Fruit fly (Drosophila melanogaster) whole organism, embryonic: ENCODE measurements around the gene Fer3HCH.

Experiments used
- Awh ChIP-seq: fragments of 200-800 bp; sonication (Bioruptor generic); IDR thresholded peaks from 2 replicates; pipeline ENCODE4, ENCODE4 v1.3.6; 2022; ENCODE audit warnings: missing biosample characterization, missing genetic modification characterization
- B-H2 ChIP-seq: fragments of 200-800 bp; sonication (Bioruptor generic); optimal IDR thresholded peaks from 2 replicates; lab custom pipeline; 2018; ENCODE audit warnings: missing biosample characterization, mild to moderate bottlenecking, missing genetic modification characterization
- Blimp-1 ChIP-seq: fragments of 200-800 bp; sonication (Bioruptor generic); optimal IDR thresholded peaks from 3 replicates; lab custom pipeline; 2018; ENCODE audit warnings: missing biosample characterization, missing genetic modification characterization, mild to moderate bottlenecking, moderate library complexity, missing genetic modification reagents
- Bteb2 ChIP-seq: fragments of 200-800 bp; sonication (Bioruptor generic); optimal IDR thresholded peaks from 2 replicates; lab custom pipeline; 2016; ENCODE audit warnings: missing biosample characterization, missing genetic modification characterization
- CG10654 ChIP-seq: fragments of 200-800 bp; sonication (Bioruptor generic); optimal IDR thresholded peaks from 2 replicates; lab custom pipeline; 2016; ENCODE audit warnings: missing biosample characterization, missing genetic modification characterization
- CG11695 ChIP-seq: fragments of 200-800 bp; sonication (Bioruptor generic); IDR thresholded peaks from 3 replicates; pipeline ENCODE4 v1.3.6; 2022; ENCODE audit warnings: missing biosample characterization, missing genetic modification characterization
- CG13296 ChIP-seq: fragments of 200-800 bp; sonication (Bioruptor generic); optimal IDR thresholded peaks from 3 replicates; lab custom pipeline; 2018; ENCODE audit warnings: missing biosample characterization, mild to moderate bottlenecking, missing genetic modification characterization
- CG1647 ChIP-seq: fragments of 200-800 bp; sonication (Bioruptor generic); optimal IDR thresholded peaks from 3 replicates; lab custom pipeline; 2016; ENCODE audit warnings: missing biosample characterization, missing genetic modification characterization
- CG1832 ChIP-seq: fragments of 200-800 bp; sonication (Bioruptor generic); optimal IDR thresholded peaks from 2 replicates; lab custom pipeline; 2017; ENCODE audit warnings: missing biosample characterization, mild to moderate bottlenecking, missing genetic modification characterization, inconsistent platforms
- CG5953 ChIP-seq: fragments of 200-800 bp; sonication (Bioruptor generic); IDR thresholded peaks from 2 replicates; pipeline ENCODE4 v1.3.6; 2022; ENCODE audit warnings: missing biosample characterization, missing genetic modification characterization
- CG6272 ChIP-seq: fragments of 200-800 bp; sonication (Bioruptor generic); IDR thresholded peaks from 2 replicates; pipeline ENCODE4 v1.3.6; 2022; ENCODE audit warnings: missing biosample characterization, missing genetic modification characterization
- CG6683 ChIP-seq: fragments of 200-800 bp; sonication (Bioruptor generic); optimal IDR thresholded peaks from 2 replicates; lab custom pipeline; 2017; ENCODE audit warnings: missing biosample characterization, mild to moderate bottlenecking, missing genetic modification characterization, missing genetic modification reagents
- CG7928 ChIP-seq: fragments of 200-800 bp; sonication (Bioruptor generic); optimal IDR thresholded peaks from 2 replicates; lab custom pipeline; 2017; ENCODE audit warnings: missing biosample characterization, mild to moderate bottlenecking, missing genetic modification characterization
- CG7987 ChIP-seq: fragments of 200-800 bp; sonication (Bioruptor generic); optimal IDR thresholded peaks from 2 replicates; lab custom pipeline; 2018; ENCODE audit warnings: missing biosample characterization, mild to moderate bottlenecking, missing genetic modification characterization, moderate library complexity
- CG8765 ChIP-seq: fragments of 200-800 bp; sonication (Bioruptor generic); IDR thresholded peaks from 2 replicates; pipeline ENCODE4 v1.3.6; 2022; ENCODE audit warnings: missing biosample characterization, missing genetic modification characterization
- CG8944 ChIP-seq: fragments of 200-800 bp; sonication (Bioruptor generic); optimal IDR thresholded peaks from 3 replicates; lab custom pipeline; 2016; ENCODE audit warnings: missing biosample characterization, missing genetic modification characterization
- Dad ChIP-seq: fragments of 200-800 bp; sonication (Bioruptor generic); optimal IDR thresholded peaks from 3 replicates; lab custom pipeline; 2016; ENCODE audit warnings: missing biosample characterization, missing genetic modification characterization
- E2f1 ChIP-seq: fragments of 200-800 bp; sonication (Bioruptor generic); IDR thresholded peaks from 2 replicates; pipeline ENCODE4 v1.3.6; 2022; ENCODE audit warnings: missing biosample characterization, missing genetic modification characterization
- E2f2 ChIP-seq: fragments of 200-800 bp; sonication (Bioruptor generic); IDR thresholded peaks from 2 replicates; pipeline ENCODE4 v1.3.6; 2022; ENCODE audit warnings: missing biosample characterization, missing genetic modification characterization
- Ets65A ChIP-seq: fragments of 200-800 bp; sonication (Bioruptor generic); peaks from one replicate; lab custom pipeline; 2016; ENCODE audit warnings: missing biosample characterization, missing genetic modification characterization
- H15 ChIP-seq: fragments of 200-800 bp; sonication (Bioruptor generic); IDR thresholded peaks from 3 replicates; pipeline ENCODE4 v1.3.6; 2022; ENCODE audit warnings: missing biosample characterization, missing genetic modification characterization
- Hsf ChIP-seq: fragments of 200-800 bp; sonication (Bioruptor generic); optimal IDR thresholded peaks from 3 replicates; lab custom pipeline; 2016; ENCODE audit warnings: missing biosample characterization, missing genetic modification characterization
- Kr ChIP-seq: fragments of 200-800 bp; sonication (Bioruptor generic); optimal IDR thresholded peaks from 2 replicates; lab custom pipeline; 2017; ENCODE audit warnings: missing biosample characterization, mild to moderate bottlenecking, missing genetic modification characterization
- Mad ChIP-seq: fragments of 200-800 bp; sonication (Bioruptor generic); optimal IDR thresholded peaks from 2 replicates; lab custom pipeline; 2016; ENCODE audit warnings: missing biosample characterization, missing genetic modification characterization
- NC2α ChIP-seq: fragments of 200-800 bp; sonication (Bioruptor generic); optimal IDR thresholded peaks from 2 replicates; lab custom pipeline; 2016; ENCODE audit warnings: missing biosample characterization, missing genetic modification characterization
- Scr ChIP-seq: fragments of 200-800 bp; sonication (Bioruptor generic); IDR thresholded peaks from 2 replicates; pipeline ENCODE4 v1.3.6; 2022; ENCODE audit warnings: missing biosample characterization, missing genetic modification characterization; ENCODE audit not compliant: partially characterized antibody
- Sox102F ChIP-seq: fragments of 200-800 bp; sonication (Bioruptor generic); optimal IDR thresholded peaks from 2 replicates; lab custom pipeline; 2018; ENCODE audit warnings: missing biosample characterization, mild to moderate bottlenecking, missing genetic modification characterization, moderate library complexity
- TFAM ChIP-seq: fragments of 200-800 bp; sonication (Bioruptor generic); optimal IDR thresholded peaks from 2 replicates; lab custom pipeline; 2017; ENCODE audit warnings: missing biosample characterization, missing genetic modification characterization, inconsistent platforms
- bsh ChIP-seq, 2 experiments: fragments of 200-800 bp; sonication (Bioruptor generic); optimal IDR thresholded peaks; 2 replicates each; lab custom pipeline; 2017 to 2018; ENCODE audit warnings: mild to moderate bottlenecking in 2 of 2, missing biosample characterization in 2 of 2, missing genetic modification characterization in 2 of 2, moderate library complexity in 1 of 2
- disco-r ChIP-seq: fragments of 200-800 bp; sonication (Bioruptor generic); optimal IDR thresholded peaks from 2 replicates; lab custom pipeline; 2016; ENCODE audit warnings: missing biosample characterization, missing genetic modification characterization
- dmrt99B ChIP-seq: fragments of 200-800 bp; sonication (Bioruptor generic); optimal IDR thresholded peaks from 2 replicates; lab custom pipeline; 2018; ENCODE audit warnings: missing biosample characterization, mild to moderate bottlenecking, missing genetic modification characterization, moderate library complexity
- fd102C ChIP-seq: fragments of 200-800 bp; sonication (Bioruptor generic); optimal IDR thresholded peaks from 2 replicates; lab custom pipeline; 2018; ENCODE audit warnings: missing biosample characterization, mild to moderate bottlenecking, missing genetic modification characterization, moderate library complexity
- fd64A ChIP-seq: fragments of 200-800 bp; sonication (Bioruptor generic); optimal IDR thresholded peaks from 3 replicates; lab custom pipeline; 2018; ENCODE audit warnings: missing biosample characterization, mild to moderate bottlenecking, missing genetic modification characterization
- fd96Cb ChIP-seq: fragments of 200-800 bp; sonication (Bioruptor generic); optimal IDR thresholded peaks from 2 replicates; lab custom pipeline; 2018; ENCODE audit warnings: missing biosample characterization, mild to moderate bottlenecking, missing genetic modification characterization, moderate library complexity
- gcm ChIP-seq: fragments of 200-800 bp; sonication (Bioruptor generic); optimal IDR thresholded peaks from 2 replicates; lab custom pipeline; 2019; ENCODE audit warnings: missing biosample characterization, mild to moderate bottlenecking, missing genetic modification characterization, moderate library complexity
- gsb ChIP-seq: fragments of 200-800 bp; sonication (Bioruptor generic); IDR thresholded peaks from 2 replicates; pipeline ENCODE4 v1.3.6; 2022; ENCODE audit warnings: missing biosample characterization, missing genetic modification characterization
- inv ChIP-seq: fragments of 200-800 bp; sonication (Bioruptor generic); IDR thresholded peaks from 2 replicates; pipeline ENCODE4 v1.3.6; 2022; ENCODE audit warnings: missing biosample characterization, missing genetic modification characterization; ENCODE audit not compliant: partially characterized antibody
- jumu ChIP-seq: fragments of 200-800 bp; sonication (Bioruptor generic); optimal IDR thresholded peaks from 3 replicates; lab custom pipeline; 2016; ENCODE audit warnings: missing biosample characterization, missing genetic modification characterization
- kay ChIP-seq: fragments of 200-800 bp; sonication (Bioruptor generic); optimal IDR thresholded peaks from 2 replicates; lab custom pipeline; 2016; ENCODE audit warnings: missing biosample characterization, missing genetic modification characterization
- klu ChIP-seq: fragments of 200-800 bp; sonication (Bioruptor generic); IDR thresholded peaks from 2 replicates; pipeline ENCODE4 v1.3.6; 2022; ENCODE audit warnings: missing biosample characterization, missing genetic modification characterization
- knrl ChIP-seq: fragments of 200-800 bp; sonication (Bioruptor generic); IDR thresholded peaks from 3 replicates; pipeline ENCODE4 v1.3.6; 2022; ENCODE audit warnings: missing biosample characterization, missing genetic modification characterization; ENCODE audit not compliant: partially characterized antibody
- nom ChIP-seq: fragments of 200-800 bp; sonication (Bioruptor generic); optimal IDR thresholded peaks from 2 replicates; lab custom pipeline; 2017; ENCODE audit warnings: missing biosample characterization, missing genetic modification characterization, mild to moderate bottlenecking, moderate library complexity, missing genetic modification reagents
- pfk ChIP-seq: fragments of 200-800 bp; sonication (Bioruptor generic); optimal IDR thresholded peaks from 2 replicates; lab custom pipeline; 2018; ENCODE audit warnings: missing biosample characterization, mild to moderate bottlenecking, missing genetic modification characterization, moderate library complexity
- pho ChIP-seq: fragments of 200-800 bp; sonication (Bioruptor generic); optimal IDR thresholded peaks from 2 replicates; lab custom pipeline; 2016; ENCODE audit warnings: missing biosample characterization, missing genetic modification characterization
- pros ChIP-seq: fragments of 200-800 bp; sonication (Bioruptor generic); optimal IDR thresholded peaks from 3 replicates; lab custom pipeline; 2019; ENCODE audit warnings: missing biosample characterization, mild to moderate bottlenecking, missing genetic modification characterization, moderate library complexity
- sim ChIP-seq: fragments of 200-800 bp; sonication (Bioruptor generic); IDR thresholded peaks from 2 replicates; pipeline ENCODE4 v1.3.6; 2022; ENCODE audit warnings: missing biosample characterization, missing genetic modification characterization
- sisA ChIP-seq: fragments of 200-800 bp; sonication (Bioruptor generic); IDR thresholded peaks from 2 replicates; pipeline ENCODE4 v1.3.6; 2022; ENCODE audit warnings: missing biosample characterization, missing genetic modification characterization
- sug ChIP-seq: fragments of 200-800 bp; optimal IDR thresholded peaks from 2 replicates; lab custom pipeline; 2019; ENCODE audit warnings: missing biosample characterization, mild to moderate bottlenecking, missing genetic modification characterization, moderate library complexity
- toy ChIP-seq: fragments of 200-800 bp; sonication (Bioruptor generic); IDR thresholded peaks from 2 replicates; pipeline ENCODE4 v1.3.6; 2022; ENCODE audit warnings: missing biosample characterization, missing genetic modification characterization
- trh ChIP-seq: fragments of 200-800 bp; sonication (Bioruptor generic); optimal IDR thresholded peaks from 2 replicates; lab custom pipeline; 2016; ENCODE audit warnings: missing biosample characterization, missing genetic modification characterization
- unpg ChIP-seq: fragments of 200-800 bp; sonication (Bioruptor generic); optimal IDR thresholded peaks from 3 replicates; lab custom pipeline; 2018; ENCODE audit warnings: missing biosample characterization, mild to moderate bottlenecking, missing genetic modification characterization, moderate library complexity

Gene Fer3HCH

DNA sequence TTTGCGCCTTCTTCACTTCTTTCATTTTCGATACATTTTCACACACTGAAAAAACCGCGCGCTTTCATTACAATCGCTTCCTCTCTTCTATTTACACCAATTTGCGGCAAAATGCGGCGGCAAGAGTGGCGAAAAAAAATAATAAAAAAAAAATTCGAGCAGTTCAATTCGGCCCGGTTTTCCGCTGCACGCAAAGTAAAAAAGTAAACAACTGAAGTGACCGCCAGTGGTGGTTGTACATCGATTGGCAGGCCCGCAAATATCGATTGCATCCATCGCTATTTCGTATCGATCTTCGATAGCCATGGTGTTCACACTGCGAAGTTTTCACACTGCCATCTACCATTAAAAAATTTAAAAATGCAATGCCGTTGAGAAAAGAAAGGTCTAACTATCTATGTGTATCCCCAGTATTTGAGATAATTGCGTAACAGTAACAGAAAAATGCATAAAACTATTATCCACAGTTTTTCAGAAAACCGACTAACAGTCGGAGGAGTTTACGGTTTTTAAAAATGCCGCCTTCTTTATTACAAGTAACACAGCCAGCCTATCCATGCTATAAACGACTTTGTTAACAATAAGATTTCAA, 4.3 kb upstream of the Fer3HCH start, which contains the start of gene Chpf (continued):
- TF ChIP-seq nom (GFP tag; lab: Kevin White, UChicago) (no peak), Scr (GFP tag; lab: Robert Waterston, UW) (peak; percentile 80), CG1647 (GFP tag; lab: Kevin White, UChicago) (no peak), TFAM (GFP tag; lab: Kevin White, UChicago) (no peak), CG8944 (GFP tag; lab: Kevin White, UChicago) (no peak), H15 (GFP tag; lab: Robert Waterston, UW) (no peak), E2f2 (peak; percentile 81), trh (GFP tag; lab: Kevin White, UChicago) (no peak), sisA (GFP tag; lab: Robert Waterston, UW) (no peak), pros (no peak), Sox102F (GFP tag; lab: Kevin White, UChicago) (no peak), Hsf (no peak), Kr (GFP tag; lab: Kevin White, UChicago) (no peak), sim (GFP tag; lab: Robert Waterston, UW) (no peak), CG5953 (GFP tag; lab: Robert Waterston, UW) (no peak), CG6683 (GFP tag; lab: Kevin White, UChicago) (no peak), knrl (peak; percentile 83), B-H2 (GFP tag; lab: Kevin White, UChicago) (no peak), CG10654 (no peak), Awh (GFP tag; lab: Robert Waterston, UW) (no peak), jumu (GFP tag; lab: Kevin White, UChicago) (no peak), sug (tag; lab: Kevin White, UChicago) (no peak), klu (no peak), fd96Cb (no peak), gcm (GFP tag; lab: Kevin White, UChicago) (no peak), NC2α (GFP tag; lab: Kevin White, UChicago) (no peak), toy (GFP tag; lab: Robert Waterston, UW) (no peak), CG13296 (GFP tag; lab: Kevin White, UChicago) (no peak), unpg (no peak), pfk (GFP tag; lab: Kevin White, UChicago) (no peak), kay (GFP tag; lab: Kevin White, UChicago) (no peak), bsh (GFP tag; optimal IDR thresholded peaks at IDR 0.05; lab: Kevin White, UChicago) (peak in 1 of 2 experiments; percentile 25), Blimp-1 (GFP tag; lab: Kevin White, UChicago) (no peak), fd102C (GFP tag; lab: Kevin White, UChicago) (no peak), E2f1 (GFP tag; lab: Robert Waterston, UW) (no peak), Dad (GFP tag; lab: Kevin White, UChicago) (no peak), pho (GFP tag; lab: Kevin White, UChicago) (no peak), gsb (GFP tag; lab: Robert Waterston, UW) (no peak), CG8765 (GFP tag; lab: Robert Waterston, UW) (no peak), CG6272 (GFP tag; lab: Robert Waterston, UW) (no peak), dmrt99B (tag; lab: Kevin White, UChicago) (no peak), CG1832 (GFP tag; lab: Kevin White, UChicago) (no peak), disco-r (no peak), CG7928 (GFP tag; lab: Kevin White, UChicago) (no peak), Ets65A (GFP tag; lab: Kevin White, UChicago) (peak; percentile 68), fd64A (GFP tag; lab: Kevin White, UChicago) (no peak), inv (GFP tag; lab: Robert Waterston, UW) (peak; percentile 79), Mad (GFP tag; lab: Kevin White, UChicago) (no peak), CG7987 (GFP tag; lab: Kevin White, UChicago) (no peak), Bteb2 (GFP tag; lab: Kevin White, UChicago) (no peak), CG11695 (GFP tag; lab: Robert Waterston, UW) (no peak)
